Fruit fly (Drosophila melanogaster): Measurements from ENCODE around the gene beta4GalNAcTB.

Gene beta4GalNAcTB

dm6 chr3R:29068430-29069207 lies 34.8 kb upstream of the beta4GalNAcTB start (continued):
- TF ChIP-seq Eip93F (GFP tag; optimal IDR thresholded peaks at IDR 0.05) (no peak), CG8119 (GFP tag; IDR thresholded peaks at IDR 0.05) (peak; percentile 35; the same call in 1 of the 3 replicates), CG8319 (GFP tag; optimal IDR thresholded peaks at IDR 0.05) (no peak), CG31627 (GFP tag; optimal IDR thresholded peaks at IDR 0.05) (peak; percentile 14), CG6792 (GFP tag; optimal IDR thresholded peaks at IDR 0.05) (no peak), CG10669 (GFP tag; optimal IDR thresholded peaks at IDR 0.05) (no peak), CG7368 (GFP tag; optimal IDR thresholded peaks at IDR 0.05) (no peak), CG6163 (GFP tag; IDR thresholded peaks at IDR 0.05) (no peak), topi (GFP tag; optimal IDR thresholded peaks at IDR 0.05) (peak; percentile 6), CG32006 (GFP tag; optimal IDR thresholded peaks at IDR 0.05) (peak; percentile 32), Blimp-1 (GFP tag; optimal IDR thresholded peaks at IDR 0.05) (no peak), CG9139 (GFP tag; optimal IDR thresholded peaks at IDR 0.05) (no peak), salr (GFP tag; optimal IDR thresholded peaks at IDR 0.05) (no peak), Ets21C (GFP tag; optimal IDR thresholded peaks at IDR 0.05) (no peak), lz (GFP tag; optimal IDR thresholded peaks at IDR 0.05) (no peak), Eip78C (GFP tag) (peak; percentile 35), Hr4 (GFP tag; optimal IDR thresholded peaks at IDR 0.05) (peak; percentile 23), CG11762 (GFP tag; optimal IDR thresholded peaks at IDR 0.05; ENCODE audit: insufficient read depth) (peak; percentile 2), fd85E (GFP tag; optimal IDR thresholded peaks at IDR 0.05) (no peak), dsx (GFP tag; optimal IDR thresholded peaks at IDR 0.05; ENCODE audit: poor library complexity, severe bottlenecking) (no peak), CG4318 (GFP tag; optimal IDR thresholded peaks at IDR 0.05) (no peak), esn (GFP tag; optimal IDR thresholded peaks at IDR 0.05) (peak; percentile 37), spab (GFP tag; optimal IDR thresholded peaks at IDR 0.05) (no peak), CG3919 (GFP tag; optimal IDR thresholded peaks at IDR 0.05) (no peak), achi (GFP tag; optimal IDR thresholded peaks at IDR 0.05) (no peak), CG1621 (tag; optimal IDR thresholded peaks at IDR 0.05) (no peak), CG11294 (GFP tag; IDR thresholded peaks at IDR 0.05) (no peak), CG8632 (GFP tag; optimal IDR thresholded peaks at IDR 0.05) (no peak), CG6808 (GFP tag; optimal IDR thresholded peaks at IDR 0.05) (no peak), CG6854 (GFP tag; optimal IDR thresholded peaks at IDR 0.05) (no peak), fkh (GFP tag; optimal IDR thresholded peaks at IDR 0.05) (no peak), CG6276 (GFP tag; optimal IDR thresholded peaks at IDR 0.05) (no peak)

DNA sequence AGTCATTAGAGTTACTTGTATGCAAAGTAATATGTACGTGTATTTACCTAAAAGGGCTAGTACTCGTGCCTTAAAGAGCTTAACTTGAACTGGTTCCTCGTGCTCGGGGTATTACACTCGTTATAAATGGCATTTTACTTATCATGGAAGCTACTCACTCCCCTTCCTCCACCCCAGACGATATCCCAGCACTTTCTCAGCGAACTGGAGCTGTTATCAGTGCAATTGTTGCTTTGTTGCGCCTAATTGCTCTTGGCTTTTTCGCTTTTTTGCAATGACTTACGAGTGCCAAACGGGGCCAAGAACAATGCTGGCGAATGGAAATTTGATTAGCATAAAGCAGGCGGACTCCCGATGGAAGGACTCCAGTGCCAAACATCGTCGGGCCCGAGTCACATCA lies 33.3 kb upstream of the beta4GalNAcTB start:
- TF ChIP-seq Sox14 (GFP tag; optimal IDR thresholded peaks at IDR 0.05) (peak; percentile 8), svp (GFP tag) (peak; percentile 59), fd59A (GFP tag; optimal IDR thresholded peaks at IDR 0.05) (no peak), Eip78C (GFP tag) (peak; percentile 21), CG11762 (GFP tag; optimal IDR thresholded peaks at IDR 0.05; ENCODE audit: insufficient read depth) (no peak), Eip93F (GFP tag; optimal IDR thresholded peaks at IDR 0.05) (peak; percentile 47), vri (GFP tag; optimal IDR thresholded peaks at IDR 0.05) (peak; percentile 81)

dm6 chr3R:29066285-29066684 lies 32.5 kb upstream of the beta4GalNAcTB start:
- peak; percentile 83 for TF ChIP-seq fkh (GFP tag; optimal IDR thresholded peaks at IDR 0.05)
- TF ChIP-seq Hr39 (GFP tag; optimal IDR thresholded peaks at IDR 0.05) = no peak

Data from whole organism, prepupa.